Worm (Caenorhabditis elegans) whole organism, L2 larva: ENCODE measurements around the gene ubc-9.

Experiments used
- F13H6.1 ChIP-seq: sonication (generic microtip); optimal IDR thresholded peaks from 2 replicates; lab custom pipeline; 2016; ENCODE audit warnings: missing genetic modification characterization, missing compliant biosample characterization
- R02D3.7 ChIP-seq: fragments of 150-350 bp; optimal IDR thresholded peaks from 2 replicates; lab custom pipeline; 2014; ENCODE audit warnings: missing biosample characterization, missing genetic modification characterization
- Y55F3AM.14 ChIP-seq: fragments of 200-800 bp; sonication (Bioruptor generic); optimal IDR thresholded peaks from 2 replicates; lab custom pipeline; 2018; ENCODE audit warnings: mild to moderate bottlenecking, missing genetic modification characterization, missing compliant biosample characterization
- ZK546.5 ChIP-seq: sonication (generic microtip); optimal IDR thresholded peaks from 2 replicates; lab custom pipeline; 2017; ENCODE audit warnings: missing biosample characterization, missing genetic modification characterization
- alr-1 ChIP-seq: fragments of 150-350 bp; optimal IDR thresholded peaks from 2 replicates; lab custom pipeline; 2014; ENCODE audit warnings: missing biosample characterization, missing genetic modification characterization
- aly-2 ChIP-seq: fragments of 150-350 bp; optimal IDR thresholded peaks from 2 replicates; lab custom pipeline; 2014; ENCODE audit warnings: missing biosample characterization, missing genetic modification characterization
- ama-1 ChIP-seq: fragments of 150-350 bp; optimal IDR thresholded peaks from 2 replicates; lab custom pipeline; 2018; ENCODE audit warnings: inconsistent platforms
- blmp-1 ChIP-seq: sonication (generic microtip); optimal IDR thresholded peaks from 2 replicates; lab custom pipeline; 2017; ENCODE audit warnings: missing genetic modification characterization, mild to moderate bottlenecking, missing compliant biosample characterization, antibody characterized with exemption, moderate library complexity; ENCODE audit not compliant: insufficient read depth
- crh-2 ChIP-seq: sonication (generic microtip); optimal IDR thresholded peaks from 2 replicates; lab custom pipeline; 2017; ENCODE audit warnings: missing biosample characterization, missing genetic modification characterization
- egl-27 ChIP-seq: sonication (generic microtip); optimal IDR thresholded peaks from 3 replicates; lab custom pipeline; 2017; ENCODE audit warnings: missing biosample characterization, missing genetic modification reagents, missing genetic modification characterization
- elt-1 ChIP-seq: fragments of 150-350 bp; optimal IDR thresholded peaks from 2 replicates; lab custom pipeline; 2014; ENCODE audit warnings: missing biosample characterization, missing genetic modification characterization
- elt-3 ChIP-seq: sonication (generic microtip); optimal IDR thresholded peaks from 2 replicates; lab custom pipeline; 2017; ENCODE audit warnings: missing biosample characterization, missing genetic modification characterization
- gmeb-1 ChIP-seq: fragments of 150-350 bp; optimal IDR thresholded peaks from 2 replicates; lab custom pipeline; 2014; ENCODE audit warnings: missing biosample characterization, missing genetic modification characterization
- lsy-2 ChIP-seq, 2 experiments: fragments of 150-350 bp in 1 of 2; sonication (generic microtip) in 1 of 2; optimal IDR thresholded peaks; 2 replicates each; lab custom pipeline; 2014 to 2017; ENCODE audit warnings: missing biosample characterization in 2 of 2, missing genetic modification characterization in 2 of 2
- mdl-1 ChIP-seq, 2 experiments: fragments of 150-350 bp in 1 of 2; sonication (generic microtip) in 1 of 2; optimal IDR thresholded peaks; 2 replicates each; lab custom pipeline; 2017; ENCODE audit warnings: missing biosample characterization in 2 of 2, missing genetic modification characterization in 2 of 2
- nhr-10 ChIP-seq: sonication (generic microtip); optimal IDR thresholded peaks from 2 replicates; lab custom pipeline; 2017; ENCODE audit warnings: missing biosample characterization, missing genetic modification characterization
- nhr-11 ChIP-seq: fragments of 150-350 bp; optimal IDR thresholded peaks from 2 replicates; lab custom pipeline; 2014; ENCODE audit warnings: missing biosample characterization, missing genetic modification characterization
- nhr-12 ChIP-seq: fragments of 150-350 bp; optimal IDR thresholded peaks from 2 replicates; lab custom pipeline; 2014; ENCODE audit warnings: missing biosample characterization, missing genetic modification characterization
- nhr-129 ChIP-seq: fragments of 150-350 bp; optimal IDR thresholded peaks from 2 replicates; lab custom pipeline; 2014; ENCODE audit warnings: missing biosample characterization, missing genetic modification characterization
- nhr-21 ChIP-seq: fragments of 150-350 bp; optimal IDR thresholded peaks from 2 replicates; lab custom pipeline; 2014; ENCODE audit warnings: missing biosample characterization, missing genetic modification characterization
- nhr-23 ChIP-seq: fragments of 150-350 bp; optimal IDR thresholded peaks from 2 replicates; lab custom pipeline; 2014; ENCODE audit warnings: missing biosample characterization, missing genetic modification reagents, missing genetic modification characterization
- nhr-237 ChIP-seq: fragments of 150-350 bp; optimal IDR thresholded peaks from 2 replicates; lab custom pipeline; 2014; ENCODE audit warnings: missing biosample characterization, missing genetic modification characterization
- nhr-25 ChIP-seq: fragments of 150-350 bp; sonication (generic microtip); optimal IDR thresholded peaks from 3 replicates; lab custom pipeline; 2014; ENCODE audit warnings: missing biosample characterization, missing genetic modification characterization
- peb-1 ChIP-seq: fragments of 150-350 bp; optimal IDR thresholded peaks from 2 replicates; lab custom pipeline; 2014; ENCODE audit warnings: missing biosample characterization, missing genetic modification characterization
- sem-4 ChIP-seq: fragments of 150-350 bp; optimal IDR thresholded peaks from 2 replicates; lab custom pipeline; 2014; ENCODE audit warnings: missing biosample characterization, missing genetic modification reagents, missing genetic modification characterization
- skn-1 ChIP-seq: sonication (generic microtip); optimal IDR thresholded peaks from 2 replicates; lab custom pipeline; 2017; ENCODE audit warnings: missing biosample characterization, missing genetic modification characterization
- sma-3 ChIP-seq: sonication (generic microtip); optimal IDR thresholded peaks from 2 replicates; lab custom pipeline; 2016; ENCODE audit warnings: missing genetic modification reagents, missing genetic modification characterization, missing compliant biosample characterization
- sma-9 ChIP-seq, 2 experiments: fragments of 150-350 bp in 1 of 2; sonication (generic microtip) in 1 of 2; optimal IDR thresholded peaks; 2 replicates each; lab custom pipeline; 2014 to 2016; ENCODE audit warnings: missing genetic modification characterization in 2 of 2, mild to moderate bottlenecking in 1 of 2, missing biosample characterization in 1 of 2, missing compliant biosample characterization in 1 of 2, missing genetic modification reagents in 1 of 2, moderate library complexity in 1 of 2
- snpc-4 ChIP-seq: fragments of 150-350 bp; optimal IDR thresholded peaks from 2 replicates; lab custom pipeline; 2014; ENCODE audit warnings: missing biosample characterization, missing genetic modification characterization
- unc-39 ChIP-seq: fragments of 150-350 bp; optimal IDR thresholded peaks from 2 replicates; lab custom pipeline; 2014; ENCODE audit warnings: missing biosample characterization, missing genetic modification characterization
- unc-55 ChIP-seq: fragments of 150-350 bp; sonication (generic microtip); optimal IDR thresholded peaks from 3 replicates; lab custom pipeline; 2014; ENCODE audit warnings: missing biosample characterization, missing genetic modification reagents, missing genetic modification characterization
- unc-62 ChIP-seq: fragments of 150-350 bp; optimal IDR thresholded peaks from 2 replicates; lab custom pipeline; 2014; ENCODE audit warnings: missing biosample characterization, missing genetic modification reagents, missing genetic modification characterization
- zag-1 ChIP-seq: fragments of 150-350 bp; optimal IDR thresholded peaks from 2 replicates; lab custom pipeline; 2014; ENCODE audit warnings: missing biosample characterization, missing genetic modification characterization
- ztf-1 ChIP-seq: fragments of 200-800 bp; sonication (Bioruptor generic); conservative IDR thresholded peaks from 2 replicates; pipeline ENCODE4 v1.3.6; 2022; ENCODE audit warnings: missing genetic modification characterization, missing compliant biosample characterization
- ztf-11 ChIP-seq: sonication (generic microtip); optimal IDR thresholded peaks from 2 replicates; lab custom pipeline; 2017; ENCODE audit warnings: missing biosample characterization, missing genetic modification characterization
- ztf-4 ChIP-seq: fragments of 150-350 bp; optimal IDR thresholded peaks from 2 replicates; lab custom pipeline; 2014; ENCODE audit warnings: missing biosample characterization, missing genetic modification characterization

The ubc-9 gene

ce11 chrIV:4665079-4665478 lies 14.2 kb downstream of the ubc-9 start, which contains the start of gene F29B9.1:
TSS of gene F29B9.1 (plus strand) at chrIV:4665379.
- TF ChIP-seq unc-62 (GFP tag; lab: Kevin White, UChicago) = no peak
- no peak for TF ChIP-seq peb-1 (tag; lab: Kevin White, UChicago)
- TF ChIP-seq unc-39 (tag; lab: Kevin White, UChicago) = no peak
- no peak for TF ChIP-seq nhr-237
- TF ChIP-seq nhr-12 = no peak
- no peak for TF ChIP-seq snpc-4 (tag; lab: Kevin White, UChicago)
- no peak for TF ChIP-seq sem-4 (tag; lab: Kevin White, UChicago)
- TF ChIP-seq F13H6.1 = no peak
- no peak for TF ChIP-seq egl-27
- TF ChIP-seq ztf-4 (tag; lab: Kevin White, UChicago) = no peak
- TF ChIP-seq elt-1 (tag; lab: Kevin White, UChicago) = no peak
- TF ChIP-seq nhr-23 (tag; lab: Kevin White, UChicago) = no peak

ce11 chrIV:4667383-4667782 lies 16.5 kb downstream of the ubc-9 start:
- no peak for TF ChIP-seq nhr-10 (tag; lab: Kevin White, UChicago)
- TF ChIP-seq ztf-4 (tag; lab: Kevin White, UChicago) = no peak
- TF ChIP-seq nhr-11 = no peak
- TF ChIP-seq unc-55 (GFP tag; lab: Kevin White, UChicago) = no peak
- no peak for TF ChIP-seq peb-1 (tag; lab: Kevin White, UChicago)
- no peak for TF ChIP-seq zag-1
- TF ChIP-seq nhr-23 (tag; lab: Kevin White, UChicago) = no peak
- TF ChIP-seq ama-1 = no peak
- TF ChIP-seq alr-1 = no peak
- no peak for TF ChIP-seq Y55F3AM.14 (GFP tag; lab: Kevin White, UChicago)
- no peak for TF ChIP-seq elt-3 (tag; lab: Kevin White, UChicago)
- no peak for TF ChIP-seq ztf-1 (GFP tag; lab: Robert Waterston, UW)

ce11 chrIV:4667835-4668234 lies 17.0 kb downstream of the ubc-9 start:
- TF ChIP-seq blmp-1 (tag; lab: Kevin White, UChicago) (no peak), nhr-21 (tag; lab: Kevin White, UChicago) (no peak), snpc-4 (tag; lab: Kevin White, UChicago) (no peak), nhr-237 (no peak), nhr-25 (tag; lab: Kevin White, UChicago) (no peak), nhr-23 (tag; lab: Kevin White, UChicago) (no peak), crh-2 (tag; lab: Kevin White, UChicago) (no peak), aly-2 (tag; lab: Kevin White, UChicago) (no peak), ztf-1 (GFP tag; lab: Robert Waterston, UW) (no peak), nhr-129 (tag; lab: Kevin White, UChicago) (no peak)

- TF ChIP-seq sma-3 (GFP tag; lab: Kevin White, UChicago) (no peak), gmeb-1 (tag; lab: Kevin White, UChicago) (no peak), skn-1 (tag; lab: Kevin White, UChicago) (no peak), sma-9 (GFP tag; optimal IDR thresholded peaks at IDR 0.05; lab: Kevin White, UChicago) (no peak), sma-9 (tag; optimal IDR thresholded peaks at IDR 0.05; lab: Kevin White, UChicago) (no peak), elt-3 (tag; lab: Kevin White, UChicago) (no peak), ztf-11 (tag; lab: Kevin White, UChicago) (no peak), unc-39 (tag; lab: Kevin White, UChicago) (no peak), mdl-1 (tag; optimal IDR thresholded peaks at IDR 0.05; lab: Kevin White, UChicago) (no peak)
Measured at ce11 chrIV:4669242-4669641, 18.4 kb downstream of the ubc-9 start, which contains the start of gene F29B9.12. TSS of gene F29B9.12 (plus strand) at chrIV:4669542.

ce11 chrIV:4673332-4673731 lies 22.5 kb downstream of the ubc-9 start:
- TF ChIP-seq skn-1 (tag; lab: Kevin White, UChicago) (no peak), nhr-237 (no peak), peb-1 (tag; lab: Kevin White, UChicago) (no peak), ztf-4 (tag; lab: Kevin White, UChicago) (no peak), mdl-1 (tag; optimal IDR thresholded peaks at IDR 0.05; lab: Kevin White, UChicago) (no peak), ZK546.5 (tag; lab: Kevin White, UChicago) (no peak), ztf-11 (tag; lab: Kevin White, UChicago) (no peak), elt-1 (tag; lab: Kevin White, UChicago) (no peak), unc-39 (tag; lab: Kevin White, UChicago) (no peak), Y55F3AM.14 (GFP tag; lab: Kevin White, UChicago) (no peak), egl-27 (no peak), lsy-2 (tag; optimal IDR thresholded peaks at IDR 0.05; lab: Kevin White, UChicago) (no peak), nhr-21 (tag; lab: Kevin White, UChicago) (no peak), nhr-11 (no peak), R02D3.7 (tag; lab: Kevin White, UChicago) (no peak), nhr-23 (tag; lab: Kevin White, UChicago) (no peak), sma-3 (GFP tag; lab: Kevin White, UChicago) (no peak)
- TF ChIP-seq, all 48 proteins: peak for 0
